Worm (Caenorhabditis elegans) whole organism, midembryonic: ENCODE measurements around the gene nas-29.

Experiments used
- T22C8.4 ChIP-seq: fragments of 200-800 bp; sonication (Bioruptor generic); IDR thresholded peaks from 2 replicates; pipeline ENCODE4 v1.3.6; 2022; ENCODE audit warnings: missing genetic modification characterization, missing compliant biosample characterization
- cog-1 ChIP-seq: sonication (generic microtip); optimal IDR thresholded peaks from 2 replicates; lab custom pipeline; 2016; ENCODE audit warnings: missing genetic modification characterization, missing compliant biosample characterization
- flt-1 ChIP-seq: fragments of 200-800 bp; sonication (Bioruptor generic); IDR thresholded peaks from 2 replicates; pipeline ENCODE4 v1.3.6; 2022; ENCODE audit warnings: missing genetic modification characterization, missing compliant biosample characterization
- klf-2 ChIP-seq: fragments of 200-800 bp; sonication (Bioruptor generic); conservative IDR thresholded peaks from 2 replicates; pipeline ENCODE4 v1.3.6; 2022; ENCODE audit warnings: missing genetic modification reagents, missing genetic modification characterization, missing compliant biosample characterization
- med-1 ChIP-seq: sonication (generic microtip); optimal IDR thresholded peaks from 2 replicates; lab custom pipeline; 2017; ENCODE audit warnings: missing genetic modification characterization, mild to moderate bottlenecking, missing compliant biosample characterization, antibody characterized with exemption, missing genetic modification reagents; ENCODE audit not compliant: insufficient read depth
- ref-1 ChIP-seq: fragments of 200-800 bp; sonication (Bioruptor generic); conservative IDR thresholded peaks from 2 replicates; pipeline ENCODE4 v1.3.6; 2022; ENCODE audit warnings: missing genetic modification reagents, missing genetic modification characterization, missing compliant biosample characterization
- tab-1 ChIP-seq: fragments of 200-800 bp; sonication (Bioruptor generic); IDR thresholded peaks from 2 replicates; pipeline ENCODE4 v1.3.6; 2022; ENCODE audit warnings: missing genetic modification characterization, missing compliant biosample characterization
- ztf-23 ChIP-seq: fragments of 200-800 bp; sonication (Bioruptor generic); IDR thresholded peaks from 2 replicates; pipeline ENCODE4 v1.3.6; 2022; ENCODE audit warnings: missing genetic modification reagents, missing genetic modification characterization, missing compliant biosample characterization
- ztf-29 ChIP-seq: fragments of 200-800 bp; sonication (Bioruptor generic); IDR thresholded peaks from 2 replicates; pipeline ENCODE4 v1.3.6; 2022; ENCODE audit warnings: missing genetic modification reagents, missing genetic modification characterization, missing compliant biosample characterization

DNA sequence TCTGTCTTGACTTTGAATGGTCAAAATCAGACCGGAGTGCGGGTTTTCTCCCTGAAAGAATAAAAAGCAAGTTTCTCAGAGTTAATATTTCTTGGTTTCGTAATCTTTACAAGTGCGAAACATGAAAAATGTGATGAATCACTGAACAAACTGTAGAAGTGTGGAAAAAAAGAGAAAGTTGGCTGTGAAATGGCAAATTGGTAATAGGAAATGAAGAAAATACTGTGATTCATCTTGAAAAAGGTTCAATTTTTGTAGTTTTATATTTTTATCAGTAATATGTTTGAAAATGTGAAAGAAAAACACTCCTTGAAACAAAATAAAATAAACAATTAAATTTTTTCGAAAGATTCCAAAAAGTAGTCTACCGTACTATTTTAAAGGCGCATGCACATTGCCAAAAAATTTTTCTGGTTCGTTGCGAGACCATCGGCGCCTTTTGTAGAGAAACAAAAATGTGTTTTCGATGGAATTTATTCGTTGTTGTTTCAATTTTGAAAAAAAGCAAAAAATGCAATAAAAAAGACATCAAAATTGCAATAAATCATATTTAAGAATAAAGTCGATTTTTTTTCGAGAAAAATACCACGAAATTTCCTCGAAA is 50.1 kb downstream of the nas-29 start, which contains the start of gene pld-1:
- no peak for TF ChIP-seq klf-2 (GFP tag; lab: Robert Waterston, UW)
- TF ChIP-seq flt-1 (GFP tag; lab: Robert Waterston, UW), result no peak
- TF ChIP-seq cog-1, result no peak
- no peak for TF ChIP-seq T22C8.4
- TF ChIP-seq ref-1 (GFP tag; lab: Robert Waterston, UW), result no peak
- TF ChIP-seq tab-1 (GFP tag; lab: Robert Waterston, UW), result no peak
- TF ChIP-seq ztf-23 (GFP tag; lab: Robert Waterston, UW), result no peak
- no peak for TF ChIP-seq ztf-29 (GFP tag; lab: Robert Waterston, UW)
- TF ChIP-seq med-1 (GFP tag; lab: Kevin White, UChicago), result no peak
